Worm (Caenorhabditis elegans) whole organism, L3 larva: Measurements from ENCODE around the gene str-85.

Source experiments
- R02D3.7 ChIP-seq: fragments of 150-350 bp; optimal IDR thresholded peaks from 2 replicates; lab custom pipeline; 2014; ENCODE audit warnings: missing biosample characterization, missing genetic modification characterization
- aly-2 ChIP-seq: fragments of 150-350 bp; optimal IDR thresholded peaks from 2 replicates; lab custom pipeline; 2014; ENCODE audit warnings: missing biosample characterization, missing genetic modification characterization
- ama-1 ChIP-seq: fragments of 150-350 bp; optimal IDR thresholded peaks from 2 replicates; lab custom pipeline; 2018
- ceh-16 ChIP-seq: sonication (generic microtip); optimal IDR thresholded peaks from 2 replicates; lab custom pipeline; 2017; ENCODE audit warnings: missing biosample characterization, missing genetic modification characterization
- ceh-82 ChIP-seq: fragments of 150-350 bp; optimal IDR thresholded peaks from 2 replicates; lab custom pipeline; 2014; ENCODE audit warnings: missing biosample characterization, missing genetic modification characterization
- ceh-9 ChIP-seq: sonication (generic microtip); optimal IDR thresholded peaks from 2 replicates; lab custom pipeline; 2018; ENCODE audit warnings: missing biosample characterization, missing genetic modification characterization
- daf-12 ChIP-seq: fragments of 150-350 bp; optimal IDR thresholded peaks from 2 replicates; lab custom pipeline; 2014; ENCODE audit warnings: missing biosample characterization, missing genetic modification reagents, missing genetic modification characterization
- egl-27 ChIP-seq: sonication (generic microtip); optimal IDR thresholded peaks from 4 replicates; lab custom pipeline; 2017; ENCODE audit warnings: missing biosample characterization, missing genetic modification reagents, missing genetic modification characterization
- elt-1 ChIP-seq: fragments of 150-350 bp; optimal IDR thresholded peaks from 2 replicates; lab custom pipeline; 2014; ENCODE audit warnings: missing biosample characterization, missing genetic modification characterization
- elt-2 ChIP-seq: sonication (generic microtip); optimal IDR thresholded peaks from 2 replicates; lab custom pipeline; 2016; ENCODE audit warnings: missing genetic modification reagents, mild to moderate bottlenecking, missing genetic modification characterization, missing compliant biosample characterization
- eor-1 ChIP-seq, 2 experiments: fragments of 150-350 bp; optimal IDR thresholded peaks; 2 replicates each; lab custom pipeline; 2014 to 2018; ENCODE audit warnings: missing biosample characterization in 2 of 2, missing genetic modification characterization in 2 of 2
- fkh-10 ChIP-seq: sonication (generic microtip); optimal IDR thresholded peaks from 2 replicates; lab custom pipeline; 2017; ENCODE audit warnings: missing biosample characterization, missing genetic modification reagents, missing genetic modification characterization
- fkh-2 ChIP-seq: fragments of 150-350 bp; optimal IDR thresholded peaks from 2 replicates; lab custom pipeline; 2014; ENCODE audit warnings: missing biosample characterization, missing genetic modification reagents, missing genetic modification characterization
- fos-1 ChIP-seq: fragments of 150-350 bp; optimal IDR thresholded peaks from 2 replicates; lab custom pipeline; 2014; ENCODE audit warnings: missing biosample characterization, missing genetic modification characterization
- jun-1 ChIP-seq: fragments of 150-350 bp; optimal IDR thresholded peaks from 2 replicates; lab custom pipeline; 2014; ENCODE audit warnings: missing biosample characterization, missing genetic modification reagents, missing genetic modification characterization
- lin-15B ChIP-seq: fragments of 150-350 bp; optimal IDR thresholded peaks from 2 replicates; lab custom pipeline; 2014; ENCODE audit warnings: missing biosample characterization, missing genetic modification characterization
- lin-39 ChIP-seq: fragments of 150-350 bp; optimal IDR thresholded peaks from 2 replicates; lab custom pipeline; 2018; ENCODE audit warnings: missing biosample characterization, missing genetic modification reagents, missing genetic modification characterization
- mdl-1 ChIP-seq: fragments of 150-350 bp; optimal IDR thresholded peaks from 2 replicates; lab custom pipeline; 2014; ENCODE audit warnings: missing biosample characterization, missing genetic modification characterization
- mml-1 ChIP-seq: fragments of 150-350 bp; sonication (generic microtip); optimal IDR thresholded peaks from 3 replicates; lab custom pipeline; 2014; ENCODE audit warnings: missing biosample characterization, missing genetic modification characterization
- nhr-23 ChIP-seq: fragments of 150-350 bp; optimal IDR thresholded peaks from 2 replicates; lab custom pipeline; 2014; ENCODE audit warnings: missing biosample characterization, missing genetic modification reagents, missing genetic modification characterization
- nhr-25 ChIP-seq: sonication (generic microtip); optimal IDR thresholded peaks from 2 replicates; lab custom pipeline; 2017; ENCODE audit warnings: missing biosample characterization, missing genetic modification characterization
- nhr-28 ChIP-seq: fragments of 150-350 bp; optimal IDR thresholded peaks from 2 replicates; lab custom pipeline; 2014; ENCODE audit warnings: missing biosample characterization, missing genetic modification characterization
- nhr-43 ChIP-seq: sonication (generic microtip); optimal IDR thresholded peaks from 2 replicates; lab custom pipeline; 2016; ENCODE audit warnings: mild to moderate bottlenecking, missing genetic modification characterization, missing compliant biosample characterization; ENCODE audit not compliant: poor library complexity, severe bottlenecking
- nhr-76 ChIP-seq: fragments of 150-350 bp; sonication (generic microtip); optimal IDR thresholded peaks from 5 replicates; lab custom pipeline; 2014; ENCODE audit warnings: missing biosample characterization, missing genetic modification characterization
- nhr-77 ChIP-seq: fragments of 150-350 bp; optimal IDR thresholded peaks from 2 replicates; lab custom pipeline; 2014; ENCODE audit warnings: missing biosample characterization, missing genetic modification characterization
- pqm-1 ChIP-seq: fragments of 150-350 bp; optimal IDR thresholded peaks from 2 replicates; lab custom pipeline; 2017; ENCODE audit warnings: missing biosample characterization, missing genetic modification characterization, inconsistent platforms
- sea-2 ChIP-seq: fragments of 150-350 bp; sonication (generic microtip); optimal IDR thresholded peaks from 4 replicates; lab custom pipeline; 2014; ENCODE audit warnings: missing biosample characterization, missing genetic modification reagents, missing genetic modification characterization
- skn-1 ChIP-seq: fragments of 150-350 bp; optimal IDR thresholded peaks from 2 replicates; lab custom pipeline; 2014; ENCODE audit warnings: missing biosample characterization, missing genetic modification characterization
- snpc-4 ChIP-seq: fragments of 150-350 bp; optimal IDR thresholded peaks from 2 replicates; lab custom pipeline; 2014; ENCODE audit warnings: missing biosample characterization, missing genetic modification characterization
- tbx-2 ChIP-seq: sonication (generic microtip); optimal IDR thresholded peaks from 2 replicates; lab custom pipeline; 2016; ENCODE audit warnings: mild to moderate bottlenecking, missing genetic modification characterization, missing compliant biosample characterization
- unc-39 ChIP-seq: sonication (generic microtip); optimal IDR thresholded peaks from 4 replicates; lab custom pipeline; 2017; ENCODE audit warnings: missing biosample characterization, missing genetic modification characterization
- zag-1 ChIP-seq: fragments of 150-350 bp; optimal IDR thresholded peaks from 2 replicates; lab custom pipeline; 2014; ENCODE audit warnings: missing biosample characterization, missing genetic modification characterization
- ztf-4 ChIP-seq: fragments of 150-350 bp; optimal IDR thresholded peaks from 2 replicates; lab custom pipeline; 2014; ENCODE audit warnings: missing biosample characterization, missing genetic modification characterization

Gene str-85

ce11 chrV:8985740-8986139, at the start of gene str-85:
str-85 (minus strand) TSS chrV:8985840.
- TF ChIP-seq nhr-25 (tag; lab: Kevin White, UChicago) (no peak), aly-2 (tag; lab: Kevin White, UChicago) (no peak), snpc-4 (no peak), skn-1 (tag; lab: Kevin White, UChicago) (no peak), nhr-77 (tag; lab: Kevin White, UChicago) (no peak), ztf-4 (tag; lab: Kevin White, UChicago) (no peak)

- no peak for TF ChIP-seq R02D3.7
- TF ChIP-seq, all 47 proteins: peak for 0
Observed at ce11 chrV:9033267-9033666, 47.6 kb upstream of the str-85 start, which contains the start of gene C25E10.4. C25E10.4 (plus strand) TSS chrV:9033567.

ce11 chrV:9030248-9030647, 44.6 kb upstream of the str-85 start, which contains the start of gene C25E10.5:
C25E10.5 (plus strand) TSS chrV:9030548.
- no peak for TF ChIP-seq nhr-43
- no peak for TF ChIP-seq mdl-1 (tag; lab: Kevin White, UChicago)

ce11 chrV:9024713-9025112, 39.1 kb upstream of the str-85 start, which contains the start of gene bus-1:
bus-1 (minus strand) TSS chrV:9024813.
- no peak for TF ChIP-seq zag-1 (tag; lab: Kevin White, UChicago)
- no peak for TF ChIP-seq ceh-9 (tag; lab: Kevin White, UChicago)
- TF ChIP-seq nhr-43 = no peak
- no peak for TF ChIP-seq snpc-4
- TF ChIP-seq fos-1 (tag; lab: Kevin White, UChicago) = no peak
- TF ChIP-seq nhr-77 (tag; lab: Kevin White, UChicago) = no peak
- no peak for TF ChIP-seq tbx-2 (tag; lab: Kevin White, UChicago)
- TF ChIP-seq pqm-1 (tag; lab: Kevin White, UChicago) = no peak

- no peak for TF ChIP-seq aly-2 (tag; lab: Kevin White, UChicago)
- TF ChIP-seq ceh-9 (tag; lab: Kevin White, UChicago) = no peak
- TF ChIP-seq fos-1 (tag; lab: Kevin White, UChicago) = no peak
- no peak for TF ChIP-seq mml-1 (tag; lab: Kevin White, UChicago)
- TF ChIP-seq nhr-76 (tag; lab: Kevin White, UChicago) = no peak
Observed at ce11 chrV:9022078-9022477, 36.4 kb upstream of the str-85 start, which contains the start of gene oac-41. oac-41 (minus strand) TSS chrV:9022178.

- TF ChIP-seq mdl-1 (tag; lab: Kevin White, UChicago) (no peak), lin-39 (tag; lab: Kevin White, UChicago) (no peak), fos-1 (tag; lab: Kevin White, UChicago) (no peak), elt-2 (tag; lab: Kevin White, UChicago) (no peak), daf-12 (tag; lab: Kevin White, UChicago) (no peak), ceh-82 (tag; lab: Kevin White, UChicago) (no peak), pqm-1 (tag; lab: Kevin White, UChicago) (no peak), egl-27 (tag; lab: Kevin White, UChicago) (no peak), nhr-28 (tag; lab: Kevin White, UChicago) (no peak), ztf-4 (tag; lab: Kevin White, UChicago) (no peak)
Observed at ce11 chrV:9018871-9019270, 33.2 kb upstream of the str-85 start.

- TF ChIP-seq R02D3.7 = no peak
- no peak for TF ChIP-seq jun-1
- no peak for TF ChIP-seq unc-39 (tag; lab: Kevin White, UChicago)
- no peak for TF ChIP-seq sea-2 (GFP tag; lab: Kevin White, UChicago)
- no peak for TF ChIP-seq ceh-16
- no peak for TF ChIP-seq elt-1 (tag; lab: Kevin White, UChicago)
- TF ChIP-seq pqm-1 (tag; lab: Kevin White, UChicago) = no peak
- TF ChIP-seq lin-15B = no peak
- no peak for TF ChIP-seq ceh-82 (tag; lab: Kevin White, UChicago)
- TF ChIP-seq elt-2 (tag; lab: Kevin White, UChicago) = no peak
- TF ChIP-seq mdl-1 (tag; lab: Kevin White, UChicago) = no peak
- TF ChIP-seq ama-1 (lab: Kevin White, UChicago) = no peak
- TF ChIP-seq nhr-23 = no peak
- TF ChIP-seq fkh-2 (tag; lab: Kevin White, UChicago) = no peak
- no peak for TF ChIP-seq fkh-10
- TF ChIP-seq nhr-25 (tag; lab: Kevin White, UChicago) = no peak
- no peak for TF ChIP-seq daf-12 (tag; lab: Kevin White, UChicago)
- no peak for TF ChIP-seq snpc-4
- TF ChIP-seq eor-1 (tag; optimal IDR thresholded peaks at IDR 0.05; lab: Kevin White, UChicago) = no peak
- no peak for TF ChIP-seq skn-1 (tag; lab: Kevin White, UChicago)
Observed at ce11 chrV:9016479-9016878, 30.8 kb upstream of the str-85 start, which contains the start of gene oac-40. oac-40 (plus strand) TSS chrV:9016779.
